Fruit fly (Drosophila melanogaster): ENCODE results near the gene CG10650.

The CG10650 gene

dm6 chr2L:19023972-19024743, 28.4 kb upstream of the CG10650 start (continued):
- TF ChIP-seq BtbVII (GFP tag; optimal IDR thresholded peaks at IDR 0.05) (peak; percentile 76), al (GFP tag; IDR thresholded peaks at IDR 0.05) (peak; percentile 23; the same call in 1 of the 2 replicates), vfl (GFP tag; optimal IDR thresholded peaks at IDR 0.05) (peak; percentile 38), H2.0 (GFP tag; IDR thresholded peaks at IDR 0.05) (peak; percentile 29; the same call in 1 of the 2 replicates), CG17802 (tag; optimal IDR thresholded peaks at IDR 0.05) (peak; percentile 14), Six4 (GFP tag; optimal IDR thresholded peaks at IDR 0.05) (no peak), CG10274 (GFP tag; optimal IDR thresholded peaks at IDR 0.05) (peak; percentile 9), gcm (GFP tag; optimal IDR thresholded peaks at IDR 0.05) (peak; percentile 57), CG4854 (GFP tag; optimal IDR thresholded peaks at IDR 0.05) (no peak), CG1233 (GFP tag; optimal IDR thresholded peaks at IDR 0.05) (peak; percentile 64), kah (GFP tag; optimal IDR thresholded peaks at IDR 0.05) (peak; percentile 47), sens (GFP tag) (peak; percentile 88), CG12071 (GFP tag; optimal IDR thresholded peaks at IDR 0.05) (peak; percentile 25), Trl (optimal IDR thresholded peaks at IDR 0.05) (no peak), Trl (GFP tag; optimal IDR thresholded peaks at IDR 0.05) (no peak), CG15696 (tag; optimal IDR thresholded peaks at IDR 0.05) (peak; percentile 9), CG15011 (GFP tag; optimal IDR thresholded peaks at IDR 0.05) (peak; percentile 48), CG30020 (tag; optimal IDR thresholded peaks at IDR 0.05) (peak; percentile 10), CG4424 (GFP tag; optimal IDR thresholded peaks at IDR 0.05) (peak; percentile 43), CG11504 (tag; optimal IDR thresholded peaks at IDR 0.05) (peak; percentile 89), CG18476 (GFP tag; optimal IDR thresholded peaks at IDR 0.05) (peak; percentile 35), CG2875 (GFP tag; optimal IDR thresholded peaks at IDR 0.05) (peak; percentile 34), CG9215 (GFP tag; IDR thresholded peaks at IDR 0.05) (peak; percentile 46; the same call in 1 of the 2 replicates), B-H2 (GFP tag; optimal IDR thresholded peaks at IDR 0.05) (peak; percentile 67), CG17328 (GFP tag; IDR thresholded peaks at IDR 0.05) (no peak; the same call in 1 of the 2 replicates), tap (tag; optimal IDR thresholded peaks at IDR 0.05) (peak; percentile 74), CG11093 (GFP tag; IDR thresholded peaks at IDR 0.05) (peak; percentile 10; the same call in 1 of the 3 replicates), ranshi (GFP tag; IDR thresholded peaks at IDR 0.05) (0 out of 2 replicates have a peak, but pooled peaks have one; percentile 6), CG15601 (tag; optimal IDR thresholded peaks at IDR 0.05) (peak; percentile 72), pum (GFP tag; optimal IDR thresholded peaks at IDR 0.05) (peak; percentile 17), Aef1 (GFP tag; IDR thresholded peaks at IDR 0.05) (peak; percentile 44; the same call in 2 of the 3 replicates), nom (GFP tag; optimal IDR thresholded peaks at IDR 0.05) (peak; percentile 41), CG13894 (tag; optimal IDR thresholded peaks at IDR 0.05) (peak; percentile 28), CG17359 (tag; optimal IDR thresholded peaks at IDR 0.05) (peak; percentile 72), NfI (GFP tag; optimal IDR thresholded peaks at IDR 0.05) (peak; percentile 71), bcd (GFP tag; optimal IDR thresholded peaks at IDR 0.05) (peak; percentile 66), CG13424 (tag; optimal IDR thresholded peaks at IDR 0.05) (peak; percentile 87), prd (optimal IDR thresholded peaks at IDR 0.05) (no peak), prd (GFP tag; IDR thresholded peaks at IDR 0.05) (peak; percentile 46; the same call in 2 of the 3 replicates), CG3407 (GFP tag; optimal IDR thresholded peaks at IDR 0.05) (peak; percentile 15), crol (GFP tag; IDR thresholded peaks at IDR 0.05) (peak; percentile 90), Atf6 (GFP tag; IDR thresholded peaks at IDR 0.05) (peak; percentile 70), Lpt (GFP tag; optimal IDR thresholded peaks at IDR 0.05) (no peak), CG14710 (tag; optimal IDR thresholded peaks at IDR 0.05) (peak; percentile 41), Hey (tag; optimal IDR thresholded peaks at IDR 0.05) (peak; percentile 80), CG2712 (tag; optimal IDR thresholded peaks at IDR 0.05) (peak; percentile 78), Sox102F (GFP tag; optimal IDR thresholded peaks at IDR 0.05) (peak; percentile 75), CG8290 (GFP tag; optimal IDR thresholded peaks at IDR 0.05) (no peak), CG8290 (tag; optimal IDR thresholded peaks at IDR 0.05) (peak in 1 of 2 experiments; percentile 22)

Measured in whole organism, embryonic.